Worm (Caenorhabditis elegans): Measurements from ENCODE around the gene gpn-1.

DNA sequence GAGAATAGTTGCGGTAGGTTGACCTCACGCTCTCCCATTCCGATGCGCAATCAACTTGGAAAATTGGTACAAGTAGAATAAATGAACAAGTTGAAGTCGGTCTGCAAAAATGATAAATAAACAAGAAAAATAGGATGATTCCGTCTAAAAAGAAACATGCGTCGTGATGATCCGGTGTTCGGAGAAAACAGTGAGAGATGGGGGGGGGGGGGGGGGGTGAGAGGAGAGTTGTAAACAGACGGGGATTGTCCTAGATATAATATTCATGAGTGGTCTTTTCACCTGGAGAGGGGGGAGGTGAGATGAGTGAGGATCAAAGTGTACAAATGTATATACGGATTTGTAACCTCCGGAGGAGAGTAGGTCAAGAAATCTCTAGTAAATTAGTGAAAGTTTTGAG is 5.9 kb upstream of the gpn-1 start, which contains the start of gene F59D12.2:
- TF ChIP-seq F13H6.1 (tag; optimal IDR thresholded peaks at IDR 0.05) (no peak), zag-1 (tag; optimal IDR thresholded peaks at IDR 0.05) (no peak), elt-3 (tag; optimal IDR thresholded peaks at IDR 0.05) (no peak)

Data from whole organism, L2 larva.